Fruit fly (Drosophila melanogaster) whole organism, embryonic: Measurements from ENCODE around the gene ftz-f1.

Source experiments
- Antp ChIP-seq: fragments of 200-800 bp; sonication (Bioruptor generic); optimal IDR thresholded peaks from 3 replicates; lab custom pipeline; 2016; ENCODE audit warnings: missing biosample characterization, missing genetic modification characterization
- CG12236 ChIP-seq: fragments of 200-800 bp; sonication (Bioruptor generic); optimal IDR thresholded peaks from 2 replicates; lab custom pipeline; 2016; ENCODE audit warnings: missing biosample characterization, missing genetic modification characterization
- CG13775 ChIP-seq: fragments of 200-800 bp; sonication (Bioruptor generic); optimal IDR thresholded peaks from 3 replicates; lab custom pipeline; 2017; ENCODE audit warnings: missing biosample characterization, mild to moderate bottlenecking, missing genetic modification characterization
- CG14710 ChIP-seq: fragments of 200-800 bp; sonication (Bioruptor generic); optimal IDR thresholded peaks from 3 replicates; lab custom pipeline; 2019; ENCODE audit warnings: missing biosample characterization, mild to moderate bottlenecking, missing genetic modification characterization, moderate library complexity
- CG15479 ChIP-seq: fragments of 200-800 bp; sonication (Bioruptor generic); optimal IDR thresholded peaks from 3 replicates; lab custom pipeline; 2019; ENCODE audit warnings: missing biosample characterization, mild to moderate bottlenecking, missing genetic modification characterization, moderate library complexity
- CG17385 ChIP-seq: fragments of 200-800 bp; sonication (Bioruptor generic); optimal IDR thresholded peaks from 3 replicates; lab custom pipeline; 2018; ENCODE audit warnings: missing biosample characterization, mild to moderate bottlenecking, missing genetic modification characterization
- CG17612 ChIP-seq: fragments of 200-800 bp; sonication (Bioruptor generic); IDR thresholded peaks from 2 replicates; pipeline ENCODE4 v1.3.6; 2022; ENCODE audit warnings: missing biosample characterization, missing genetic modification characterization
- CG17829 ChIP-seq: fragments of 200-800 bp; optimal IDR thresholded peaks from 2 replicates; lab custom pipeline; 2019; ENCODE audit warnings: missing biosample characterization, mild to moderate bottlenecking, missing genetic modification characterization, moderate library complexity
- CG18619 ChIP-seq: fragments of 200-800 bp; sonication (Bioruptor generic); optimal IDR thresholded peaks from 3 replicates; lab custom pipeline; 2017; ENCODE audit warnings: missing biosample characterization, mild to moderate bottlenecking, missing genetic modification characterization
- CG3065 ChIP-seq: fragments of 200-800 bp; sonication (Bioruptor generic); optimal IDR thresholded peaks from 2 replicates; lab custom pipeline; 2016; ENCODE audit warnings: missing biosample characterization, missing genetic modification characterization
- CG33213 ChIP-seq: fragments of 200-800 bp; sonication (Bioruptor generic); optimal IDR thresholded peaks from 3 replicates; lab custom pipeline; 2016; ENCODE audit warnings: missing biosample characterization, missing genetic modification characterization
- CG34422 ChIP-seq: fragments of 200-800 bp; sonication (Bioruptor generic); IDR thresholded peaks from 3 replicates; pipeline ENCODE4 v1.3.6; 2022; ENCODE audit warnings: missing biosample characterization, missing genetic modification characterization
- CG6254 ChIP-seq: fragments of 200-800 bp; sonication (Bioruptor generic); optimal IDR thresholded peaks from 3 replicates; lab custom pipeline; 2017; ENCODE audit warnings: mild to moderate bottlenecking, missing biosample characterization, missing genetic modification reagents, missing genetic modification characterization
- CG6813 ChIP-seq: fragments of 200-800 bp; sonication (Bioruptor generic); optimal IDR thresholded peaks from 2 replicates; lab custom pipeline; 2017; ENCODE audit warnings: missing biosample characterization, missing genetic modification characterization, mild to moderate bottlenecking, moderate library complexity, missing genetic modification reagents
- CG7271 ChIP-seq: fragments of 200-800 bp; sonication (Bioruptor generic); optimal IDR thresholded peaks from 2 replicates; lab custom pipeline; 2018; ENCODE audit warnings: missing biosample characterization, mild to moderate bottlenecking, missing genetic modification characterization, moderate library complexity
- CG8089 ChIP-seq: fragments of 200-800 bp; sonication (Bioruptor generic); optimal IDR thresholded peaks from 3 replicates; lab custom pipeline; 2016; ENCODE audit warnings: missing biosample characterization, missing genetic modification characterization
- D19A ChIP-seq: fragments of 200-800 bp; optimal IDR thresholded peaks from 3 replicates; lab custom pipeline; 2019; ENCODE audit warnings: missing biosample characterization, mild to moderate bottlenecking, missing genetic modification characterization, moderate library complexity
- Dfd ChIP-seq, 2 experiments: fragments of >200 bp; optimal IDR thresholded peaks; 2 replicates each; lab custom pipeline; 2017; ENCODE audit warnings: missing biosample characterization in 2 of 2, missing genetic modification characterization in 2 of 2
- Dref ChIP-seq: fragments of 200-800 bp; sonication (Bioruptor generic); IDR thresholded peaks from 2 replicates; pipeline ENCODE4 v1.3.6; 2022; ENCODE audit warnings: missing biosample characterization, missing genetic modification characterization
- HLH3B ChIP-seq: fragments of 200-800 bp; sonication (Bioruptor generic); IDR thresholded peaks from 2 replicates; pipeline ENCODE4 v1.3.6; 2022; ENCODE audit warnings: missing biosample characterization, missing genetic modification characterization
- Jarid2 ChIP-seq: fragments of 200-800 bp; sonication (Bioruptor generic); optimal IDR thresholded peaks from 3 replicates; lab custom pipeline; 2017; ENCODE audit warnings: mild to moderate bottlenecking, missing biosample characterization, missing genetic modification reagents, missing genetic modification characterization
- MESR4 ChIP-seq: fragments of 200-800 bp; sonication (Bioruptor generic); optimal IDR thresholded peaks from 2 replicates; lab custom pipeline; 2018; ENCODE audit warnings: missing biosample characterization, mild to moderate bottlenecking, missing genetic modification characterization, moderate library complexity
- Meics ChIP-seq: fragments of 200-800 bp; sonication (Bioruptor generic); optimal IDR thresholded peaks from 2 replicates; lab custom pipeline; 2017; ENCODE audit warnings: missing biosample characterization, mild to moderate bottlenecking, missing genetic modification characterization
- Xrp1 ChIP-seq: fragments of 200-800 bp; sonication (Bioruptor generic); IDR thresholded peaks from 2 replicates; pipeline ENCODE4 v1.3.6; 2022; ENCODE audit warnings: missing biosample characterization, missing genetic modification characterization
- abd-A ChIP-seq: fragments of 200-800 bp; sonication (Bioruptor generic); optimal IDR thresholded peaks from 3 replicates; lab custom pipeline; 2019; ENCODE audit warnings: missing biosample characterization, mild to moderate bottlenecking, missing genetic modification characterization, moderate library complexity
- amos ChIP-seq: fragments of 200-800 bp; sonication (Bioruptor generic); IDR thresholded peaks from 2 replicates; pipeline ENCODE4 v1.3.6; 2022; ENCODE audit warnings: missing biosample characterization, missing genetic modification characterization; ENCODE audit not compliant: partially characterized antibody
- ase ChIP-seq: fragments of 200-800 bp; sonication (Bioruptor generic); IDR thresholded peaks from 3 replicates; pipeline ENCODE4 v1.3.6; 2022; ENCODE audit warnings: missing biosample characterization, missing genetic modification characterization
- az2 ChIP-seq: fragments of 200-800 bp; sonication (Bioruptor generic); optimal IDR thresholded peaks from 3 replicates; lab custom pipeline; 2016; ENCODE audit warnings: missing biosample characterization, missing genetic modification characterization
- bcd ChIP-seq: fragments of 200-800 bp; sonication (Bioruptor generic); optimal IDR thresholded peaks from 2 replicates; lab custom pipeline; 2017; ENCODE audit warnings: missing biosample characterization, mild to moderate bottlenecking, missing genetic modification characterization
- bigmax ChIP-seq: fragments of 200-800 bp; sonication (Bioruptor generic); optimal IDR thresholded peaks from 2 replicates; lab custom pipeline; 2018; ENCODE audit warnings: missing biosample characterization, mild to moderate bottlenecking, missing genetic modification characterization
- cas ChIP-seq: fragments of 200-800 bp; sonication (Bioruptor generic); IDR thresholded peaks from 2 replicates; pipeline ENCODE4 v1.3.6; 2022; ENCODE audit warnings: missing biosample characterization, missing genetic modification characterization
- chif ChIP-seq, 2 experiments: fragments of 200-800 bp; sonication (Bioruptor generic); optimal IDR thresholded peaks; 3 replicates each; lab custom pipeline; 2016; ENCODE audit warnings: missing biosample characterization in 2 of 2, missing genetic modification characterization in 2 of 2
- chinmo ChIP-seq: fragments of 200-800 bp; sonication (Bioruptor generic); IDR thresholded peaks from 4 replicates; pipeline ENCODE4 v1.3.6; 2022; ENCODE audit warnings: missing biosample characterization, missing genetic modification characterization; ENCODE audit not compliant: partially characterized antibody
- dati ChIP-seq: fragments of 200-800 bp; sonication (Bioruptor generic); IDR thresholded peaks from 2 replicates; pipeline ENCODE4 v1.3.6; 2022; ENCODE audit warnings: missing biosample characterization, missing genetic modification characterization
- ewg ChIP-seq: fragments of 200-800 bp; sonication (Bioruptor generic); optimal IDR thresholded peaks from 3 replicates; lab custom pipeline; 2017; ENCODE audit warnings: mild to moderate bottlenecking, missing biosample characterization, missing genetic modification reagents, missing genetic modification characterization
- gcm2 ChIP-seq: fragments of 200-800 bp; sonication (Bioruptor generic); optimal IDR thresholded peaks from 2 replicates; lab custom pipeline; 2016; ENCODE audit warnings: missing biosample characterization, missing genetic modification characterization
- her ChIP-seq: fragments of 200-800 bp; sonication (Bioruptor generic); optimal IDR thresholded peaks from 2 replicates; lab custom pipeline; 2016; ENCODE audit warnings: missing biosample characterization, missing genetic modification characterization
- nom ChIP-seq: fragments of 200-800 bp; sonication (Bioruptor generic); optimal IDR thresholded peaks from 2 replicates; lab custom pipeline; 2017; ENCODE audit warnings: missing biosample characterization, missing genetic modification characterization, mild to moderate bottlenecking, moderate library complexity, missing genetic modification reagents
- pan ChIP-seq, 4 experiments: fragments of >200 bp in 3 of 4; fragments of 200-800 bp in 1 of 4; sonication (Bioruptor generic) in 1 of 4; optimal IDR thresholded peaks in 3 of 4; IDR thresholded peaks in 1 of 4; 2 replicates each; pipeline versions ENCODE4 v1.3.6 to Lab custom; 2017 to 2022; ENCODE audit warnings: missing biosample characterization in 2 of 4, missing genetic modification characterization in 2 of 4, mixed read lengths in 1 of 4
- rib ChIP-seq: fragments of 200-800 bp; sonication (Bioruptor generic); IDR thresholded peaks from 2 replicates; pipeline ENCODE4 v1.3.6; 2022; ENCODE audit warnings: missing biosample characterization, missing genetic modification characterization
- slou ChIP-seq: fragments of 200-800 bp; sonication (Bioruptor generic); optimal IDR thresholded peaks from 3 replicates; lab custom pipeline; 2016; ENCODE audit warnings: missing biosample characterization, missing genetic modification characterization
- sug ChIP-seq: fragments of 200-800 bp; optimal IDR thresholded peaks from 2 replicates; lab custom pipeline; 2019; ENCODE audit warnings: missing biosample characterization, mild to moderate bottlenecking, missing genetic modification characterization, moderate library complexity
- tap ChIP-seq: fragments of 200-800 bp; optimal IDR thresholded peaks from 3 replicates; lab custom pipeline; 2019; ENCODE audit warnings: missing biosample characterization, mild to moderate bottlenecking, missing genetic modification characterization, moderate library complexity
- tna ChIP-seq: fragments of 200-800 bp; sonication (Bioruptor generic); IDR thresholded peaks from 2 replicates; pipeline ENCODE4 v1.3.6; 2022; ENCODE audit warnings: missing biosample characterization, missing genetic modification characterization; ENCODE audit not compliant: partially characterized antibody
- toy ChIP-seq: fragments of 200-800 bp; sonication (Bioruptor generic); IDR thresholded peaks from 2 replicates; pipeline ENCODE4 v1.3.6; 2022; ENCODE audit warnings: missing biosample characterization, missing genetic modification characterization
- trem ChIP-seq: fragments of 200-800 bp; optimal IDR thresholded peaks from 3 replicates; lab custom pipeline; 2019; ENCODE audit warnings: missing biosample characterization, mild to moderate bottlenecking, missing genetic modification characterization, moderate library complexity
- trh ChIP-seq: fragments of 200-800 bp; sonication (Bioruptor generic); optimal IDR thresholded peaks from 2 replicates; lab custom pipeline; 2016; ENCODE audit warnings: missing biosample characterization, missing genetic modification characterization
- vfl ChIP-seq: fragments of 200-800 bp; sonication (Bioruptor generic); optimal IDR thresholded peaks from 2 replicates; lab custom pipeline; 2016; ENCODE audit warnings: missing biosample characterization, missing genetic modification characterization
- wor ChIP-seq: fragments of 200-800 bp; sonication (Bioruptor generic); IDR thresholded peaks from 2 replicates; pipeline ENCODE4 v1.3.6; 2022; ENCODE audit warnings: missing biosample characterization, missing genetic modification characterization

Gene ftz-f1

dm6 chr3L:18795056-18795841 lies 5.9 kb downstream of the ftz-f1 start (continued):
- no peak for TF ChIP-seq CG33213
- TF ChIP-seq tna: no peak
- TF ChIP-seq amos (GFP tag; lab: Robert Waterston, UW): no peak
- TF ChIP-seq CG17385 (GFP tag; lab: Kevin White, UChicago): peak; percentile 46
- 0 out of 2 replicates have a peak, but pooled peaks have one; percentile 8 for TF ChIP-seq HLH3B (GFP tag; lab: Robert Waterston, UW)
- TF ChIP-seq CG17612 (GFP tag; lab: Robert Waterston, UW): no peak
- TF ChIP-seq CG13775 (GFP tag; lab: Kevin White, UChicago): no peak
- no peak for TF ChIP-seq Antp (GFP tag; lab: Kevin White, UChicago)
- TF ChIP-seq CG34422: no peak
- no peak for TF ChIP-seq trh (GFP tag; lab: Kevin White, UChicago)
- TF ChIP-seq gcm2 (GFP tag; lab: Kevin White, UChicago): no peak
- TF ChIP-seq ase (GFP tag; lab: Robert Waterston, UW): no peak
- no peak for TF ChIP-seq Dref (GFP tag; lab: Robert Waterston, UW)
- no peak for TF ChIP-seq pan (optimal IDR thresholded peaks at IDR 0.05; lab: Kevin White, UChicago)
- no peak for TF ChIP-seq pan (GFP tag; optimal IDR thresholded peaks at IDR 0.05 in 1 of 2, IDR thresholded peaks at IDR 0.05 in 1 of 2)
- no peak for TF ChIP-seq Dfd (GFP tag; optimal IDR thresholded peaks at IDR 0.05; lab: Kevin White, UChicago)
- no peak for TF ChIP-seq CG8089
- no peak for TF ChIP-seq Xrp1 (GFP tag; lab: Robert Waterston, UW)
- TF ChIP-seq Jarid2 (GFP tag; lab: Kevin White, UChicago): no peak
- peak; percentile 13 for TF ChIP-seq ewg (GFP tag; lab: Kevin White, UChicago)
- TF ChIP-seq CG7271 (tag; lab: Kevin White, UChicago): no peak
- TF ChIP-seq tap (tag; lab: Kevin White, UChicago): no peak
- no peak for TF ChIP-seq CG15479
- TF ChIP-seq chinmo (GFP tag; lab: Robert Waterston, UW): no peak
- TF ChIP-seq CG12236: no peak
- peak; percentile 18 for TF ChIP-seq D19A (tag; lab: Kevin White, UChicago)
- TF ChIP-seq MESR4: no peak
- TF ChIP-seq sug (tag; lab: Kevin White, UChicago): no peak
- peak in 1 of 2 experiments; percentile 12 for TF ChIP-seq chif (GFP tag; optimal IDR thresholded peaks at IDR 0.05; lab: Kevin White, UChicago)
- peak; percentile 11 for TF ChIP-seq az2 (GFP tag; lab: Kevin White, UChicago)
- TF ChIP-seq wor (GFP tag; lab: Robert Waterston, UW): no peak
- TF ChIP-seq Meics (GFP tag; lab: Kevin White, UChicago): no peak
- no peak for TF ChIP-seq dati
- no peak for TF ChIP-seq toy (GFP tag; lab: Robert Waterston, UW)
- no peak for TF ChIP-seq slou (GFP tag; lab: Kevin White, UChicago)
- TF ChIP-seq CG18619 (GFP tag; lab: Kevin White, UChicago): no peak
- TF ChIP-seq CG17829 (tag; lab: Kevin White, UChicago): peak; percentile 20
- TF ChIP-seq CG6813: no peak
- no peak for TF ChIP-seq CG6254 (GFP tag; lab: Kevin White, UChicago)
- TF ChIP-seq CG14710 (tag; lab: Kevin White, UChicago): peak; percentile 17
- no peak for TF ChIP-seq her
- TF ChIP-seq nom (GFP tag; lab: Kevin White, UChicago): no peak
- TF ChIP-seq bigmax: no peak
- TF ChIP-seq vfl (GFP tag; lab: Kevin White, UChicago): no peak
- peak; percentile 20 for TF ChIP-seq bcd (GFP tag; lab: Kevin White, UChicago)
- TF ChIP-seq trem (tag; lab: Kevin White, UChicago): no peak
- TF ChIP-seq abd-A (tag; lab: Kevin White, UChicago): no peak
- no peak for TF ChIP-seq CG3065 (GFP tag; lab: Kevin White, UChicago)
- TF ChIP-seq rib (GFP tag; lab: Robert Waterston, UW): no peak
- TF ChIP-seq cas (GFP tag; lab: Robert Waterston, UW): no peak
